Worm (Caenorhabditis elegans): ENCODE data around the gene F35C11.2.

F35C11.2 gene

ce11 chrII:8253160-8253793 lies 4.6 kb upstream of the F35C11.2 start, which contains the start of gene F35C11.5:
F35C11.5 (plus strand) TSS chrII:8253743.
- no peak for TF ChIP-seq C16A3.4 (tag; optimal IDR thresholded peaks at IDR 0.05)
- no peak for TF ChIP-seq nhr-85 (tag)
- no peak for TF ChIP-seq mep-1 (tag; optimal IDR thresholded peaks at IDR 0.05)
- TF ChIP-seq ceh-63 (GFP tag; optimal IDR thresholded peaks at IDR 0.05), result no peak
- no peak for TF ChIP-seq lin-35 (GFP tag; optimal IDR thresholded peaks at IDR 0.05)
- no peak for TF ChIP-seq nhr-237 (tag; optimal IDR thresholded peaks at IDR 0.05)
- TF ChIP-seq ets-5 (GFP tag; IDR thresholded peaks at IDR 0.05), result no peak
- TF ChIP-seq aha-1 (tag; optimal IDR thresholded peaks at IDR 0.05), result no peak
- no peak for TF ChIP-seq lin-14 (GFP tag; optimal IDR thresholded peaks at IDR 0.05)
- TF ChIP-seq tlp-1 (tag; optimal IDR thresholded peaks at IDR 0.05), result no peak
- no peak for TF ChIP-seq efl-3 (GFP tag; optimal IDR thresholded peaks at IDR 0.05)
- TF ChIP-seq lir-3 (tag; optimal IDR thresholded peaks at IDR 0.05; ENCODE audit: poor library complexity), result no peak
- no peak for TF ChIP-seq unc-130 (tag; optimal IDR thresholded peaks at IDR 0.05)
- TF ChIP-seq swsn-7 (tag; optimal IDR thresholded peaks at IDR 0.05), result no peak
- TF ChIP-seq aly-2 (tag; optimal IDR thresholded peaks at IDR 0.05), result no peak

- TF ChIP-seq elt-2 (tag; optimal IDR thresholded peaks at IDR 0.05) (peak; percentile 36), lsy-2 (tag; optimal IDR thresholded peaks at IDR 0.05) (no peak), mdl-1 (tag; optimal IDR thresholded peaks at IDR 0.05) (no peak)
Observed at ce11 chrII:8249710-8250109, 1.1 kb upstream of the F35C11.2 start.

- no peak for TF ChIP-seq F16B12.6 (tag; optimal IDR thresholded peaks at IDR 0.05)
- TF ChIP-seq nhr-84 (tag; optimal IDR thresholded peaks at IDR 0.05), result no peak
- TF ChIP-seq ceh-8 (GFP tag; optimal IDR thresholded peaks at IDR 0.05), result no peak
- TF ChIP-seq nhr-47 (tag; optimal IDR thresholded peaks at IDR 0.05), result no peak
- TF ChIP-seq ztf-4 (tag; optimal IDR thresholded peaks at IDR 0.05), result no peak
- no peak for TF ChIP-seq pqm-1 (tag; optimal IDR thresholded peaks at IDR 0.05)
- no peak for TF ChIP-seq ets-5 (GFP tag; IDR thresholded peaks at IDR 0.05)
- no peak for TF ChIP-seq sup-37 (GFP tag; optimal IDR thresholded peaks at IDR 0.05)
- TF ChIP-seq vab-15 (tag; optimal IDR thresholded peaks at IDR 0.05), result no peak
- TF ChIP-seq unc-30 (tag; optimal IDR thresholded peaks at IDR 0.05), result no peak
- TF ChIP-seq tlp-1 (tag; optimal IDR thresholded peaks at IDR 0.05), result no peak
- no peak for TF ChIP-seq ceh-63 (GFP tag; optimal IDR thresholded peaks at IDR 0.05)
- no peak for TF ChIP-seq unc-86 (tag; optimal IDR thresholded peaks at IDR 0.05)
- no peak for TF ChIP-seq C34B4.2 (tag; optimal IDR thresholded peaks at IDR 0.05)
- TF ChIP-seq nhr-71 (tag; optimal IDR thresholded peaks at IDR 0.05), result no peak
- TF ChIP-seq xbp-1 (tag; optimal IDR thresholded peaks at IDR 0.05), result no peak
- TF ChIP-seq fkh-8 (tag; optimal IDR thresholded peaks at IDR 0.05), result no peak
- TF ChIP-seq egl-27 (tag; optimal IDR thresholded peaks at IDR 0.05), result no peak
- no peak for TF ChIP-seq nhr-85 (tag)
Observed at ce11 chrII:8246476-8246875, 2.2 kb downstream of the F35C11.2 start, which contains the start of gene F35C11.3. F35C11.3 (plus strand) TSS chrII:8246776.

- TF ChIP-seq mab-9 (GFP tag; IDR thresholded peaks at IDR 0.05) (no peak), pag-3 (tag; optimal IDR thresholded peaks at IDR 0.05; ENCODE audit: borderline replicate concordance, insufficient read depth) (no peak), nhr-28 (tag; optimal IDR thresholded peaks at IDR 0.05) (no peak), fos-1 (tag; optimal IDR thresholded peaks at IDR 0.05) (no peak), ets-5 (GFP tag; IDR thresholded peaks at IDR 0.05) (no peak), nhr-85 (tag) (no peak), nhr-77 (tag; optimal IDR thresholded peaks at IDR 0.05) (no peak), egl-13 (tag; optimal IDR thresholded peaks at IDR 0.05) (no peak), unc-62 (GFP tag; optimal IDR thresholded peaks at IDR 0.05) (no peak), ztf-11 (tag; optimal IDR thresholded peaks at IDR 0.05) (no peak), C34B4.2 (tag; optimal IDR thresholded peaks at IDR 0.05) (no peak), aha-1 (tag; optimal IDR thresholded peaks at IDR 0.05) (no peak)
Observed at ce11 chrII:8238155-8238554, 10.5 kb downstream of the F35C11.2 start, which contains the start of gene nlp-5. nlp-5 (plus strand) TSS chrII:8238455.
